Fruit fly (Drosophila melanogaster) whole organism, embryonic: ENCODE data around the gene CG31633.

ENCODE experiments used
- Asciz ChIP-seq: fragments of 200-800 bp; sonication (Bioruptor generic); optimal IDR thresholded peaks from 2 replicates; lab custom pipeline; 2017; ENCODE audit warnings: missing biosample characterization, mild to moderate bottlenecking, missing genetic modification characterization, missing genetic modification reagents
- Atf-2 ChIP-seq: fragments of 200-800 bp; sonication (Bioruptor generic); optimal IDR thresholded peaks from 2 replicates; lab custom pipeline; 2016; ENCODE audit warnings: missing biosample characterization, missing genetic modification characterization
- BtbVII ChIP-seq: fragments of 200-800 bp; sonication (Bioruptor generic); optimal IDR thresholded peaks from 3 replicates; lab custom pipeline; 2017; ENCODE audit warnings: missing biosample characterization, mild to moderate bottlenecking, missing genetic modification characterization
- C15 ChIP-seq: fragments of 200-800 bp; sonication (Bioruptor generic); IDR thresholded peaks from 3 replicates; pipeline ENCODE4 v1.3.6; 2022; ENCODE audit warnings: missing biosample characterization, missing genetic modification characterization
- CG10147 ChIP-seq: fragments of 200-800 bp; sonication (Bioruptor generic); optimal IDR thresholded peaks from 2 replicates; lab custom pipeline; 2019; ENCODE audit warnings: missing biosample characterization, mild to moderate bottlenecking, missing genetic modification characterization, moderate library complexity
- CG10654 ChIP-seq: fragments of 200-800 bp; sonication (Bioruptor generic); optimal IDR thresholded peaks from 2 replicates; lab custom pipeline; 2016; ENCODE audit warnings: missing biosample characterization, missing genetic modification characterization
- CG11247 ChIP-seq: fragments of 200-800 bp; sonication (Bioruptor generic); IDR thresholded peaks from 2 replicates; pipeline ENCODE4 v1.3.6; 2022; ENCODE audit warnings: missing biosample characterization, missing genetic modification characterization
- CG11723 ChIP-seq: fragments of 200-800 bp; sonication (Bioruptor generic); optimal IDR thresholded peaks from 2 replicates; lab custom pipeline; 2017; ENCODE audit warnings: missing biosample characterization, mild to moderate bottlenecking, missing genetic modification characterization
- CG12236 ChIP-seq: fragments of 200-800 bp; sonication (Bioruptor generic); optimal IDR thresholded peaks from 2 replicates; lab custom pipeline; 2016; ENCODE audit warnings: missing biosample characterization, missing genetic modification characterization
- CG13296 ChIP-seq: fragments of 200-800 bp; sonication (Bioruptor generic); optimal IDR thresholded peaks from 3 replicates; lab custom pipeline; 2018; ENCODE audit warnings: missing biosample characterization, mild to moderate bottlenecking, missing genetic modification characterization
- CG13894 ChIP-seq: fragments of 200-800 bp; sonication (Bioruptor generic); optimal IDR thresholded peaks from 3 replicates; lab custom pipeline; 2018; ENCODE audit warnings: missing biosample characterization, mild to moderate bottlenecking, missing genetic modification characterization, moderate library complexity
- CG2116 ChIP-seq: fragments of 200-800 bp; sonication (Bioruptor generic); optimal IDR thresholded peaks from 3 replicates; lab custom pipeline; 2018; ENCODE audit warnings: missing biosample characterization, mild to moderate bottlenecking, missing genetic modification characterization
- CG30020 ChIP-seq: fragments of 200-800 bp; optimal IDR thresholded peaks from 2 replicates; lab custom pipeline; 2019; ENCODE audit warnings: missing biosample characterization, mild to moderate bottlenecking, missing genetic modification characterization, moderate library complexity
- CG3163 ChIP-seq: fragments of 200-800 bp; sonication (Bioruptor generic); optimal IDR thresholded peaks from 3 replicates; lab custom pipeline; 2016; ENCODE audit warnings: missing biosample characterization, missing genetic modification characterization
- CG32772 ChIP-seq: fragments of 200-800 bp; sonication (Bioruptor generic); IDR thresholded peaks from 2 replicates; pipeline ENCODE4 v1.3.6; 2022; ENCODE audit warnings: missing biosample characterization, missing genetic modification characterization
- CG3838 ChIP-seq: fragments of 200-800 bp; sonication (Bioruptor generic); optimal IDR thresholded peaks from 3 replicates; lab custom pipeline; 2016; ENCODE audit warnings: missing biosample characterization, missing genetic modification characterization
- CG7372 ChIP-seq: fragments of 200-800 bp; sonication (Bioruptor generic); IDR thresholded peaks from 2 replicates; pipeline ENCODE4 v1.3.6; 2022; ENCODE audit warnings: missing biosample characterization, missing genetic modification characterization
- CG7745 ChIP-seq: fragments of 200-800 bp; sonication (Bioruptor generic); optimal IDR thresholded peaks from 2 replicates; lab custom pipeline; 2018; ENCODE audit warnings: missing biosample characterization, mild to moderate bottlenecking, missing genetic modification characterization, moderate library complexity
- CG7987 ChIP-seq: fragments of 200-800 bp; sonication (Bioruptor generic); optimal IDR thresholded peaks from 2 replicates; lab custom pipeline; 2018; ENCODE audit warnings: missing biosample characterization, mild to moderate bottlenecking, missing genetic modification characterization, moderate library complexity
- CG8359 ChIP-seq: fragments of 200-800 bp; sonication (Bioruptor generic); optimal IDR thresholded peaks from 2 replicates; lab custom pipeline; 2017; ENCODE audit warnings: missing biosample characterization, mild to moderate bottlenecking, missing genetic modification characterization, borderline replicate concordance
- CG8478 ChIP-seq: fragments of >200 bp; optimal IDR thresholded peaks from 2 replicates; lab custom pipeline; 2018
- Elba2 ChIP-seq: fragments of 200-800 bp; sonication (Bioruptor generic); optimal IDR thresholded peaks from 3 replicates; lab custom pipeline; 2016; ENCODE audit warnings: missing biosample characterization, missing genetic modification characterization
- Fer2 ChIP-seq: fragments of 200-800 bp; sonication (Bioruptor generic); optimal IDR thresholded peaks from 2 replicates; lab custom pipeline; 2018; ENCODE audit warnings: missing biosample characterization, mild to moderate bottlenecking, missing genetic modification characterization, moderate library complexity
- Fer3 ChIP-seq: fragments of 200-800 bp; sonication (Bioruptor generic); optimal IDR thresholded peaks from 2 replicates; lab custom pipeline; 2018; ENCODE audit warnings: missing biosample characterization, mild to moderate bottlenecking, missing genetic modification characterization, moderate library complexity
- Gsc ChIP-seq: fragments of 200-800 bp; sonication (Bioruptor generic); IDR thresholded peaks from 2 replicates; pipeline ENCODE4 v1.3.6; 2022; ENCODE audit warnings: missing biosample characterization, missing genetic modification characterization
- HLH3B ChIP-seq: fragments of 200-800 bp; sonication (Bioruptor generic); IDR thresholded peaks from 2 replicates; pipeline ENCODE4 v1.3.6; 2022; ENCODE audit warnings: missing biosample characterization, missing genetic modification characterization
- HLHmδ ChIP-seq: fragments of 200-800 bp; sonication (Bioruptor generic); optimal IDR thresholded peaks from 2 replicates; lab custom pipeline; 2018; ENCODE audit warnings: missing biosample characterization, mild to moderate bottlenecking, missing genetic modification characterization, moderate library complexity
- Sry-δ ChIP-seq: fragments of 200-800 bp; sonication (Bioruptor generic); optimal IDR thresholded peaks from 2 replicates; lab custom pipeline; 2016; ENCODE audit warnings: missing biosample characterization, missing genetic modification characterization
- cad ChIP-seq: fragments of >200 bp; optimal IDR thresholded peaks from 2 replicates; lab custom pipeline; 2017; ENCODE audit warnings: missing biosample characterization, missing genetic modification characterization
- chif ChIP-seq, 2 experiments: fragments of 200-800 bp; sonication (Bioruptor generic); optimal IDR thresholded peaks; 3 replicates each; lab custom pipeline; 2016; ENCODE audit warnings: missing biosample characterization in 2 of 2, missing genetic modification characterization in 2 of 2
- ci ChIP-seq: fragments of 200-800 bp; sonication (Bioruptor generic); IDR thresholded peaks from 3 replicates; pipeline ENCODE4 v1.3.6; 2022; ENCODE audit warnings: missing biosample characterization, missing genetic modification characterization
- dan ChIP-seq: fragments of 200-800 bp; sonication (Bioruptor generic); IDR thresholded peaks from 2 replicates; pipeline ENCODE4 v1.3.6; 2022; ENCODE audit warnings: missing biosample characterization, missing genetic modification characterization
- disco-r ChIP-seq: fragments of 200-800 bp; sonication (Bioruptor generic); optimal IDR thresholded peaks from 2 replicates; lab custom pipeline; 2016; ENCODE audit warnings: missing biosample characterization, missing genetic modification characterization
- dm ChIP-seq: fragments of 200-800 bp; sonication (Bioruptor generic); optimal IDR thresholded peaks from 3 replicates; lab custom pipeline; 2016; ENCODE audit warnings: missing biosample characterization, missing genetic modification characterization
- gfzf ChIP-seq: fragments of 200-800 bp; sonication (Bioruptor generic); optimal IDR thresholded peaks from 2 replicates; lab custom pipeline; 2016; ENCODE audit warnings: missing biosample characterization, mild to moderate bottlenecking, missing genetic modification characterization, moderate library complexity
- gsb ChIP-seq: fragments of 200-800 bp; sonication (Bioruptor generic); IDR thresholded peaks from 2 replicates; pipeline ENCODE4 v1.3.6; 2022; ENCODE audit warnings: missing biosample characterization, missing genetic modification characterization
- jing ChIP-seq: fragments of 200-800 bp; sonication (Bioruptor generic); optimal IDR thresholded peaks from 2 replicates; lab custom pipeline; 2018; ENCODE audit warnings: missing biosample characterization, mild to moderate bottlenecking, missing genetic modification characterization
- lilli ChIP-seq: fragments of 200-800 bp; sonication (Bioruptor generic); optimal IDR thresholded peaks from 3 replicates; lab custom pipeline; 2016; ENCODE audit warnings: missing biosample characterization, missing genetic modification characterization
- lov ChIP-seq, 2 experiments: fragments of 200-800 bp in 1 of 2; fragments of >200 bp in 1 of 2; sonication (Bioruptor generic) in 1 of 2; IDR thresholded peaks in 1 of 2; optimal IDR thresholded peaks in 1 of 2; 2 replicates in 1 of 2; 3 replicates in 1 of 2; pipeline versions ENCODE4 v1.3.6 to Lab custom; 2017 to 2022; ENCODE audit warnings: missing biosample characterization in 1 of 2, missing genetic modification characterization in 1 of 2
- p53 ChIP-seq: fragments of 200-800 bp; sonication (Bioruptor generic); optimal IDR thresholded peaks from 2 replicates; lab custom pipeline; 2016; ENCODE audit warnings: missing biosample characterization, missing genetic modification characterization
- pita ChIP-seq: fragments of 200-800 bp; sonication (Bioruptor generic); optimal IDR thresholded peaks from 2 replicates; lab custom pipeline; 2017; ENCODE audit warnings: missing biosample characterization, mild to moderate bottlenecking, missing genetic modification characterization
- pzg ChIP-seq: fragments of 200-800 bp; sonication (Bioruptor generic); optimal IDR thresholded peaks from 3 replicates; lab custom pipeline; 2018; ENCODE audit warnings: missing biosample characterization, mild to moderate bottlenecking, missing genetic modification characterization, moderate library complexity
- ro ChIP-seq: fragments of 200-800 bp; sonication (Bioruptor generic); IDR thresholded peaks from 2 replicates; pipeline ENCODE4 v1.3.6; 2022; ENCODE audit warnings: missing biosample characterization, missing genetic modification characterization
- run ChIP-seq: fragments of 200-800 bp; sonication (Bioruptor generic); optimal IDR thresholded peaks from 3 replicates; lab custom pipeline; 2018; ENCODE audit warnings: missing biosample characterization, mild to moderate bottlenecking, missing genetic modification characterization
- sim ChIP-seq: fragments of 200-800 bp; sonication (Bioruptor generic); IDR thresholded peaks from 2 replicates; pipeline ENCODE4 v1.3.6; 2022; ENCODE audit warnings: missing biosample characterization, missing genetic modification characterization
- sna ChIP-seq: fragments of 200-800 bp; sonication (Bioruptor generic); IDR thresholded peaks from 2 replicates; pipeline ENCODE4 v1.3.6; 2022; ENCODE audit warnings: missing biosample characterization, missing genetic modification characterization; ENCODE audit not compliant: partially characterized antibody
- ssp ChIP-seq: fragments of 200-800 bp; sonication (Bioruptor generic); IDR thresholded peaks from 2 replicates; pipeline ENCODE4 v1.3.6; 2022; ENCODE audit warnings: missing biosample characterization, missing genetic modification characterization
- tna ChIP-seq: fragments of 200-800 bp; sonication (Bioruptor generic); IDR thresholded peaks from 2 replicates; pipeline ENCODE4 v1.3.6; 2022; ENCODE audit warnings: missing biosample characterization, missing genetic modification characterization; ENCODE audit not compliant: partially characterized antibody
- vvl ChIP-seq: fragments of 200-800 bp; sonication (Bioruptor generic); IDR thresholded peaks from 2 replicates; pipeline ENCODE4 v1.3.6; 2022; ENCODE audit warnings: missing biosample characterization, missing genetic modification characterization
- zf30C ChIP-seq: fragments of 200-800 bp; sonication (Bioruptor generic); optimal IDR thresholded peaks from 3 replicates; lab custom pipeline; 2018; ENCODE audit warnings: missing biosample characterization, mild to moderate bottlenecking, missing genetic modification characterization

The CG31633 gene

DNA sequence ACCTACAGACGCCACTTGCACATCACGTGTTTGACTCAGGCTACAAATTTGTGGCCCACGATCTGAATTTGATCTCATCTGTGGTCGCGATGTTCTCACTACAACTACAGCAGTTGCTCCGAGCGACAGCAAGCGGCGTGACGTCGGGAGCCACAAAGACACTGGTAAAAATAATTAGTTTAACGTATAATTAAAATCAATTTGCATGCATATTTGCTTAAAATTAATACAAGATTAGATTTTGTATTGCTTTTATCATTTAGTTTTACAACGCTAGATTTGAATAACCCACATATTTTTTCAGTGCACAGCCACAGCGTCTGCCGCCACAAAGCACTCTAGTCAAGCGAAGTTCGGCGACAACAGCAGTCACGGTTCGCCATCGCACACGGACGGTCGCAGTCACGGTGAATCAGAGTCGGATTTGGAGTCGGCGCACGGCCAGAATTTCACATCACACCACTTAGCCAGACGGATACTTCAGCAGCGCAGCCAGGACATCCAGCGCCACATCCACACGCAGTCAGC lies 43.6 kb downstream of the CG31633 start (continued):
- TF ChIP-seq disco-r (GFP tag; lab: Kevin White, UChicago) (peak; percentile 100), CG32772 (GFP tag; lab: Robert Waterston, UW) (peak; percentile 100), zf30C (GFP tag; lab: Kevin White, UChicago) (peak; percentile 100), gfzf (GFP tag; lab: Kevin White, UChicago) (peak; percentile 54), HLH3B (GFP tag; lab: Robert Waterston, UW) (peak; percentile 100), gsb (GFP tag; lab: Robert Waterston, UW) (peak; percentile 100), ro (peak; percentile 100), HLHmδ (peak; percentile 94), BtbVII (peak; percentile 100), CG8359 (GFP tag; lab: Kevin White, UChicago) (peak; percentile 97), CG30020 (tag; lab: Kevin White, UChicago) (peak; percentile 95), Gsc (GFP tag; lab: Robert Waterston, UW) (peak; percentile 99), Fer3 (tag; lab: Kevin White, UChicago) (peak; percentile 100), Asciz (peak; percentile 100), dm (GFP tag; lab: Kevin White, UChicago) (peak; percentile 100), CG8478 (lab: Kevin White, UChicago) (no peak), CG2116 (peak; percentile 96), Elba2 (peak; percentile 95), CG12236 (GFP tag; lab: Kevin White, UChicago) (peak; percentile 100), run (peak; percentile 100), CG13296 (peak; percentile 100), Atf-2 (GFP tag; lab: Kevin White, UChicago) (peak; percentile 100), vvl (peak; percentile 100), tna (GFP tag; lab: Robert Waterston, UW) (peak; percentile 42; the same call in 1 of the 2 replicates), ci (GFP tag; lab: Robert Waterston, UW) (peak; percentile 100), sim (GFP tag; lab: Robert Waterston, UW) (peak; percentile 100), ssp (peak; percentile 98), chif (GFP tag; optimal IDR thresholded peaks at IDR 0.05; lab: Kevin White, UChicago) (peak; percentile 100), CG11247 (peak; percentile 100), lilli (peak; percentile 100), CG10654 (GFP tag; lab: Kevin White, UChicago) (peak; percentile 100), CG11723 (GFP tag; lab: Kevin White, UChicago) (peak; percentile 100), CG7987 (GFP tag; lab: Kevin White, UChicago) (peak; percentile 100), pzg (GFP tag; lab: Kevin White, UChicago) (peak; percentile 78), Fer2 (tag; lab: Kevin White, UChicago) (peak; percentile 100), CG3838 (GFP tag; lab: Kevin White, UChicago) (peak; percentile 100), pita (GFP tag; lab: Kevin White, UChicago) (peak; percentile 20), Sry-δ (GFP tag; lab: Kevin White, UChicago) (peak; percentile 92), CG10147 (GFP tag; lab: Kevin White, UChicago) (peak; percentile 100), sna (GFP tag; lab: Robert Waterston, UW) (no peak), p53 (GFP tag; lab: Kevin White, UChicago) (peak; percentile 99), C15 (GFP tag; lab: Robert Waterston, UW) (peak; percentile 100), cad (GFP tag; lab: Kevin White, UChicago) (peak; percentile 5), jing (GFP tag; lab: Kevin White, UChicago) (peak; percentile 100), dan (GFP tag; lab: Robert Waterston, UW) (peak; percentile 99), CG13894 (peak; percentile 100), lov (optimal IDR thresholded peaks at IDR 0.05; lab: Kevin White, UChicago) (no peak), lov (GFP tag; IDR thresholded peaks at IDR 0.05; lab: Robert Waterston, UW) (peak; percentile 100), CG7745 (peak; percentile 94), CG7372 (peak; percentile 100), CG3163 (GFP tag; lab: Kevin White, UChicago) (peak; percentile 98)
